Fruit fly (Drosophila melanogaster) whole organism, embryonic: ENCODE results near the gene RpS20.
A peak's percentile ranks its signal among the peaks of the same experiment; 100 is the strongest.

ENCODE experiments used
- Bdp1 ChIP-seq: fragments of 200-800 bp; sonication (Bioruptor generic); optimal IDR thresholded peaks from 3 replicates; lab custom pipeline; 2016; ENCODE audit warnings: missing biosample characterization, missing genetic modification characterization
- CG10209 ChIP-seq: fragments of 200-800 bp; sonication (Bioruptor generic); optimal IDR thresholded peaks from 3 replicates; lab custom pipeline; 2017; ENCODE audit warnings: missing biosample characterization, mild to moderate bottlenecking, missing genetic modification characterization, missing genetic modification reagents
- CG10565 ChIP-seq: fragments of 200-800 bp; sonication (Bioruptor generic); optimal IDR thresholded peaks from 3 replicates; lab custom pipeline; 2016; ENCODE audit warnings: missing biosample characterization, mild to moderate bottlenecking, missing genetic modification characterization
- CG12071 ChIP-seq: fragments of 200-800 bp; sonication (Bioruptor generic); optimal IDR thresholded peaks from 3 replicates; lab custom pipeline; 2018; ENCODE audit warnings: missing biosample characterization, mild to moderate bottlenecking, missing genetic modification characterization
- CG12659 ChIP-seq: fragments of 200-800 bp; sonication (Bioruptor generic); optimal IDR thresholded peaks from 3 replicates; lab custom pipeline; 2017; ENCODE audit warnings: mild to moderate bottlenecking, missing biosample characterization, missing genetic modification reagents, missing genetic modification characterization
- CG14667 ChIP-seq: fragments of 200-800 bp; sonication (Bioruptor generic); IDR thresholded peaks from 2 replicates; pipeline ENCODE4 v1.3.6; 2022; ENCODE audit warnings: missing biosample characterization, missing genetic modification characterization
- CG1602 ChIP-seq: fragments of 200-800 bp; sonication (Bioruptor generic); optimal IDR thresholded peaks from 3 replicates; lab custom pipeline; 2016; ENCODE audit warnings: missing biosample characterization, missing genetic modification characterization
- CG1792 ChIP-seq: fragments of 200-800 bp; sonication (Bioruptor generic); optimal IDR thresholded peaks from 2 replicates; lab custom pipeline; 2016; ENCODE audit warnings: missing biosample characterization, missing genetic modification characterization
- CG18011 ChIP-seq: fragments of 200-800 bp; sonication (Bioruptor generic); optimal IDR thresholded peaks from 2 replicates; lab custom pipeline; 2017; ENCODE audit warnings: missing biosample characterization, missing genetic modification characterization, mild to moderate bottlenecking, moderate library complexity, missing genotype
- CG18599 ChIP-seq: fragments of 200-800 bp; sonication (Bioruptor generic); optimal IDR thresholded peaks from 3 replicates; lab custom pipeline; 2017; ENCODE audit warnings: missing biosample characterization, missing genetic modification characterization, mild to moderate bottlenecking, moderate library complexity, missing genetic modification reagents
- CG18764 ChIP-seq: fragments of 200-800 bp; sonication (Bioruptor generic); optimal IDR thresholded peaks from 3 replicates; lab custom pipeline; 2016; ENCODE audit warnings: missing biosample characterization, missing genetic modification characterization
- CG2129 ChIP-seq: fragments of 200-800 bp; sonication (Bioruptor generic); IDR thresholded peaks from 2 replicates; pipeline ENCODE4 v1.3.6; 2022; ENCODE audit warnings: missing biosample characterization, missing genetic modification characterization; ENCODE audit not compliant: partially characterized antibody
- CG3281 ChIP-seq: fragments of 200-800 bp; sonication (Bioruptor generic); optimal IDR thresholded peaks from 3 replicates; lab custom pipeline; 2017; ENCODE audit warnings: missing biosample characterization, mild to moderate bottlenecking, missing genetic modification characterization
- CG4730 ChIP-seq: fragments of 200-800 bp; sonication (Bioruptor generic); IDR thresholded peaks from 2 replicates; pipeline ENCODE4 v1.3.6; 2022; ENCODE audit warnings: missing biosample characterization, missing genetic modification characterization
- CG6765 ChIP-seq: fragments of 200-800 bp; sonication (Bioruptor generic); optimal IDR thresholded peaks from 3 replicates; lab custom pipeline; 2017; ENCODE audit warnings: missing biosample characterization, mild to moderate bottlenecking, missing genetic modification characterization
- CG7357 ChIP-seq: fragments of 200-800 bp; sonication (Bioruptor generic); IDR thresholded peaks from 3 replicates; pipeline ENCODE4 v1.3.6; 2022; ENCODE audit warnings: missing biosample characterization, missing genetic modification characterization
- CG8281 ChIP-seq: fragments of 200-800 bp; sonication (Bioruptor generic); optimal IDR thresholded peaks from 2 replicates; lab custom pipeline; 2018; ENCODE audit warnings: missing biosample characterization, mild to moderate bottlenecking, missing genetic modification characterization, moderate library complexity
- CG8924 ChIP-seq: fragments of 200-800 bp; optimal IDR thresholded peaks from 3 replicates; lab custom pipeline; 2019; ENCODE audit warnings: missing biosample characterization, mild to moderate bottlenecking, missing genetic modification characterization, moderate library complexity
- CG9609 ChIP-seq: fragments of 200-800 bp; sonication (Bioruptor generic); optimal IDR thresholded peaks from 3 replicates; lab custom pipeline; 2016; ENCODE audit warnings: missing biosample characterization, missing genetic modification characterization
- CG9932 ChIP-seq: fragments of 200-800 bp; sonication (Bioruptor generic); IDR thresholded peaks from 2 replicates; pipeline ENCODE4 v1.3.6; 2022; ENCODE audit warnings: missing biosample characterization, missing genetic modification characterization
- Dek ChIP-seq: fragments of 200-800 bp; sonication (Bioruptor generic); optimal IDR thresholded peaks from 3 replicates; lab custom pipeline; 2019; ENCODE audit warnings: missing biosample characterization, mild to moderate bottlenecking, missing genetic modification characterization, moderate library complexity
- Dfd ChIP-seq, 2 experiments: fragments of >200 bp; optimal IDR thresholded peaks; 2 replicates each; lab custom pipeline; 2017; ENCODE audit warnings: missing biosample characterization in 2 of 2, missing genetic modification characterization in 2 of 2
- Doc2 ChIP-seq: fragments of 200-800 bp; sonication (Bioruptor generic); IDR thresholded peaks from 2 replicates; pipeline ENCODE4 v1.3.6; 2022; ENCODE audit warnings: missing biosample characterization, missing genetic modification characterization
- Ets65A ChIP-seq: fragments of 200-800 bp; sonication (Bioruptor generic); peaks from one replicate; lab custom pipeline; 2016; ENCODE audit warnings: missing biosample characterization, missing genetic modification characterization
- HmgD ChIP-seq: fragments of 200-800 bp; sonication (Bioruptor generic); optimal IDR thresholded peaks from 3 replicates; lab custom pipeline; 2016; ENCODE audit warnings: missing biosample characterization, missing genetic modification characterization
- Lhr ChIP-seq: fragments of 200-800 bp; sonication (Bioruptor generic); optimal IDR thresholded peaks from 3 replicates; lab custom pipeline; 2017; ENCODE audit warnings: mild to moderate bottlenecking, missing biosample characterization, missing genetic modification reagents, missing genetic modification characterization
- Med ChIP-seq: fragments of 200-800 bp; sonication (Bioruptor generic); peaks from one replicate; lab custom pipeline; 2016; ENCODE audit warnings: missing biosample characterization, missing genetic modification characterization, mild to moderate bottlenecking, inconsistent platforms, moderate library complexity
- Nf-YA ChIP-seq: fragments of 200-800 bp; sonication (Bioruptor generic); IDR thresholded peaks from 2 replicates; pipeline ENCODE4 v1.3.6; 2022; ENCODE audit warnings: missing biosample characterization, missing genetic modification characterization
- Poxn ChIP-seq: fragments of 200-800 bp; sonication (Bioruptor generic); IDR thresholded peaks from 2 replicates; pipeline ENCODE4 v1.3.6; 2022; ENCODE audit warnings: missing biosample characterization, missing genetic modification characterization
- Six4 ChIP-seq: fragments of 200-800 bp; sonication (Bioruptor generic); optimal IDR thresholded peaks from 2 replicates; lab custom pipeline; 2016; ENCODE audit warnings: missing biosample characterization, missing genetic modification characterization
- amos ChIP-seq: fragments of 200-800 bp; sonication (Bioruptor generic); IDR thresholded peaks from 2 replicates; pipeline ENCODE4 v1.3.6; 2022; ENCODE audit warnings: missing biosample characterization, missing genetic modification characterization; ENCODE audit not compliant: partially characterized antibody
- crc ChIP-seq: fragments of 200-800 bp; sonication (Bioruptor generic); optimal IDR thresholded peaks from 2 replicates; lab custom pipeline; 2016; ENCODE audit warnings: missing biosample characterization, missing genetic modification characterization
- dimm ChIP-seq: fragments of 200-800 bp; sonication (Bioruptor generic); IDR thresholded peaks from 2 replicates; pipeline ENCODE4 v1.3.6; 2022; ENCODE audit warnings: missing biosample characterization, missing genetic modification characterization
- ems ChIP-seq: fragments of 200-800 bp; sonication (Bioruptor generic); optimal IDR thresholded peaks from 3 replicates; lab custom pipeline; 2016; ENCODE audit warnings: missing biosample characterization, missing genetic modification characterization
- exex ChIP-seq: fragments of 200-800 bp; sonication (Bioruptor generic); optimal IDR thresholded peaks from 4 replicates; lab custom pipeline; 2018; ENCODE audit warnings: missing biosample characterization, mild to moderate bottlenecking, missing genetic modification characterization, moderate library complexity
- gcm ChIP-seq: fragments of 200-800 bp; sonication (Bioruptor generic); optimal IDR thresholded peaks from 2 replicates; lab custom pipeline; 2019; ENCODE audit warnings: missing biosample characterization, mild to moderate bottlenecking, missing genetic modification characterization, moderate library complexity
- grau ChIP-seq: fragments of 200-800 bp; optimal IDR thresholded peaks from 3 replicates; lab custom pipeline; 2019; ENCODE audit warnings: missing biosample characterization, mild to moderate bottlenecking, missing genetic modification characterization, moderate library complexity
- gt ChIP-seq: fragments of 200-800 bp; sonication (Bioruptor generic); IDR thresholded peaks from 2 replicates; pipeline ENCODE4 v1.3.6; 2022; ENCODE audit warnings: missing biosample characterization, missing genetic modification characterization
- phol ChIP-seq: fragments of 200-800 bp; sonication (Bioruptor generic); optimal IDR thresholded peaks from 3 replicates; lab custom pipeline; 2018; ENCODE audit warnings: missing biosample characterization, mild to moderate bottlenecking, missing genetic modification characterization, moderate library complexity
- ro ChIP-seq: fragments of 200-800 bp; sonication (Bioruptor generic); IDR thresholded peaks from 2 replicates; pipeline ENCODE4 v1.3.6; 2022; ENCODE audit warnings: missing biosample characterization, missing genetic modification characterization
- schlank ChIP-seq: fragments of 200-800 bp; sonication (Bioruptor generic); optimal IDR thresholded peaks from 2 replicates; lab custom pipeline; 2018; ENCODE audit warnings: missing biosample characterization, mild to moderate bottlenecking, missing genetic modification characterization
- sd ChIP-seq: fragments of 200-800 bp; sonication (Bioruptor generic); optimal IDR thresholded peaks from 3 replicates; lab custom pipeline; 2018; ENCODE audit warnings: missing biosample characterization, mild to moderate bottlenecking, missing genetic modification characterization, moderate library complexity
- sim ChIP-seq: fragments of 200-800 bp; sonication (Bioruptor generic); IDR thresholded peaks from 2 replicates; pipeline ENCODE4 v1.3.6; 2022; ENCODE audit warnings: missing biosample characterization, missing genetic modification characterization
- sqz ChIP-seq: fragments of 200-800 bp; sonication (Bioruptor generic); optimal IDR thresholded peaks from 3 replicates; lab custom pipeline; 2018; ENCODE audit warnings: missing biosample characterization, mild to moderate bottlenecking, missing genetic modification characterization
- tna ChIP-seq: fragments of 200-800 bp; sonication (Bioruptor generic); IDR thresholded peaks from 2 replicates; pipeline ENCODE4 v1.3.6; 2022; ENCODE audit warnings: missing biosample characterization, missing genetic modification characterization; ENCODE audit not compliant: partially characterized antibody
- toy ChIP-seq: fragments of 200-800 bp; sonication (Bioruptor generic); IDR thresholded peaks from 2 replicates; pipeline ENCODE4 v1.3.6; 2022; ENCODE audit warnings: missing biosample characterization, missing genetic modification characterization
- vnd ChIP-seq: fragments of 200-800 bp; sonication (Bioruptor generic); IDR thresholded peaks from 3 replicates; pipeline ENCODE4 v1.3.6; 2022; ENCODE audit warnings: missing biosample characterization, missing genetic modification characterization; ENCODE audit not compliant: partially characterized antibody
- wdn ChIP-seq: fragments of 200-800 bp; sonication (Bioruptor generic); IDR thresholded peaks from 2 replicates; pipeline ENCODE4 v1.3.6; 2022; ENCODE audit warnings: missing biosample characterization, missing genetic modification characterization
- wor ChIP-seq: fragments of 200-800 bp; sonication (Bioruptor generic); IDR thresholded peaks from 2 replicates; pipeline ENCODE4 v1.3.6; 2022; ENCODE audit warnings: missing biosample characterization, missing genetic modification characterization
- zf30C ChIP-seq: fragments of 200-800 bp; sonication (Bioruptor generic); optimal IDR thresholded peaks from 3 replicates; lab custom pipeline; 2018; ENCODE audit warnings: missing biosample characterization, mild to moderate bottlenecking, missing genetic modification characterization

RpS20 gene

DNA sequence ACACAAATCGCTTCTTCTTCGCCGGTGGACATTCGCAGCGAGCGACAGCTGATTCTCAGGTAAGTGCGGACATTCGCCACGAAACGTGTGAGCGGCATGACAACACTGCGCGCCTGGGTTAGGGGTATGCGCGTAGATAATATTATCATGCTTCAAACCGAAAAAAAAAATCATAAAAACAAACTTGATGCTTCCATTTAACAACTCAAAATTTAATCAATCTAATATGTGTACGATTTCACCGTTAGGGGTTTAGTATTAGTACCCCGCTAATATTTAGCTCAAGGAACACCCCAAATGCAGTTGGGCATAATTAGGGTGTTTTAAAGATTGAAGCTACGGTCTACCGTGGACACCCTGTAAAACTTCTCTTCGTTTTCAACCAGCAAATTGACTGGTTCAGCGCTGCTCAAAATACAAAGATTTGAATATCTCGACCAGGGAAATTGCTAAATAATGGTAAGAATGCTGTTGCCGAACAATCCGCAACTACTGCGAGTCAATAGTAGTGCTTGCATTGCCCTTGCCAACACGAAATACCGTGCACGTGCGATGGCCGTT, at the start of gene RpS20, which contains the start of gene CG17271 (continued):
- TF ChIP-seq CG8281 (peak; percentile 72), wor (GFP tag; lab: Robert Waterston, UW) (peak; percentile 69), zf30C (GFP tag; lab: Kevin White, UChicago) (no peak), toy (GFP tag; lab: Robert Waterston, UW) (peak; percentile 78; the same call in 1 of the 2 replicates), Nf-YA (GFP tag; lab: Robert Waterston, UW) (peak; percentile 43; the same call in 1 of the 2 replicates), CG4730 (GFP tag; lab: Robert Waterston, UW) (peak; percentile 87), Six4 (peak; percentile 84), Poxn (GFP tag; lab: Robert Waterston, UW) (peak; percentile 64), Med (GFP tag; lab: Kevin White, UChicago) (peak; percentile 99), CG18011 (GFP tag; lab: Kevin White, UChicago) (peak; percentile 81), vnd (no peak), wdn (peak; percentile 80), CG9609 (peak; percentile 94), crc (GFP tag; lab: Kevin White, UChicago) (peak; percentile 94), sd (tag; lab: Kevin White, UChicago) (peak; percentile 67), CG1602 (GFP tag; lab: Kevin White, UChicago) (peak; percentile 88), CG12071 (peak; percentile 79), Doc2 (GFP tag; lab: Robert Waterston, UW) (peak; percentile 61; the same call in 1 of the 2 replicates), dimm (GFP tag; lab: Robert Waterston, UW) (peak; percentile 68), gt (GFP tag; lab: Robert Waterston, UW) (peak; percentile 67; the same call in 1 of the 2 replicates), CG8924 (peak; percentile 88), gcm (peak; percentile 87), CG2129 (GFP tag; lab: Robert Waterston, UW) (no peak), tna (GFP tag; lab: Robert Waterston, UW) (no peak), phol (tag; lab: Kevin White, UChicago) (peak; percentile 92), CG18599 (GFP tag; lab: Kevin White, UChicago) (peak; percentile 92), CG7357 (peak; percentile 73), CG1792 (GFP tag; lab: Kevin White, UChicago) (peak; percentile 94), CG12659 (GFP tag; lab: Kevin White, UChicago) (peak; percentile 96), grau (tag; lab: Kevin White, UChicago) (peak; percentile 88), sim (peak; percentile 63), Dfd (GFP tag; optimal IDR thresholded peaks at IDR 0.05; lab: Kevin White, UChicago) (no peak), HmgD (GFP tag; lab: Kevin White, UChicago) (peak; percentile 96), CG10565 (peak; percentile 57), CG3281 (GFP tag; lab: Kevin White, UChicago) (peak; percentile 89), sqz (no peak), CG18764 (peak; percentile 87), Ets65A (GFP tag; lab: Kevin White, UChicago) (peak; percentile 99), exex (tag; lab: Kevin White, UChicago) (peak; percentile 58), CG14667 (GFP tag; lab: Robert Waterston, UW) (peak; percentile 81), amos (GFP tag; lab: Robert Waterston, UW) (0 out of 2 replicates have a peak, but pooled peaks have one; percentile 43), Dek (peak; percentile 84), CG9932 (peak; percentile 96), schlank (tag; lab: Kevin White, UChicago) (peak; percentile 43), Bdp1 (GFP tag; lab: Kevin White, UChicago) (peak; percentile 91), Lhr (GFP tag; lab: Kevin White, UChicago) (peak; percentile 92), CG10209 (GFP tag; lab: Kevin White, UChicago) (peak; percentile 88), ems (GFP tag; lab: Kevin White, UChicago) (peak; percentile 94), CG6765 (GFP tag; lab: Kevin White, UChicago) (peak; percentile 84), ro (GFP tag; lab: Robert Waterston, UW) (peak; percentile 72)
